Fruit fly (Drosophila melanogaster) whole organism: Measurements from ENCODE around the gene CG31798.

Experiments
- CG8478 ChIP-seq: fragments of >200 bp; optimal IDR thresholded peaks from 2 replicates; lab custom pipeline; 2018; ENCODE audit warnings: inconsistent platforms
- pan ChIP-seq: fragments of >200 bp; optimal IDR thresholded peaks from 2 replicates; lab custom pipeline; 2017

dm6 chr2L:19422642-19423041 lies 28.7 kb downstream of the CG31798 start:
- TF ChIP-seq pan (no peak), CG8478 (lab: Kevin White, UChicago) (no peak)
